Fruit fly (Drosophila melanogaster) whole organism, embryonic: ENCODE measurements around the gene Taf6.

Experiments
- CG10366 ChIP-seq: fragments of 200-800 bp; sonication (Bioruptor generic); IDR thresholded peaks from 2 replicates; pipeline ENCODE4 v1.3.6; 2022; ENCODE audit warnings: missing biosample characterization, missing genetic modification characterization
- CG10462 ChIP-seq: fragments of 200-800 bp; sonication (Bioruptor generic); optimal IDR thresholded peaks from 2 replicates; lab custom pipeline; 2016; ENCODE audit warnings: missing biosample characterization, missing genetic modification characterization
- CG10543 ChIP-seq: fragments of 200-800 bp; sonication (Bioruptor generic); optimal IDR thresholded peaks from 3 replicates; lab custom pipeline; 2017; ENCODE audit warnings: missing biosample characterization, mild to moderate bottlenecking, missing genetic modification characterization, moderate library complexity
- CG10979 ChIP-seq: fragments of 200-800 bp; sonication (Bioruptor generic); optimal IDR thresholded peaks from 2 replicates; lab custom pipeline; 2018; ENCODE audit warnings: missing biosample characterization, mild to moderate bottlenecking, missing genetic modification characterization, moderate library complexity
- CG11560 ChIP-seq: fragments of 200-800 bp; sonication (Bioruptor generic); IDR thresholded peaks from 3 replicates; pipeline ENCODE4 v1.3.6; 2022; ENCODE audit warnings: missing biosample characterization, missing genetic modification characterization
- CG11723 ChIP-seq: fragments of 200-800 bp; sonication (Bioruptor generic); optimal IDR thresholded peaks from 2 replicates; lab custom pipeline; 2017; ENCODE audit warnings: missing biosample characterization, mild to moderate bottlenecking, missing genetic modification characterization
- CG12104 ChIP-seq: fragments of 200-800 bp; sonication (Bioruptor generic); optimal IDR thresholded peaks from 3 replicates; lab custom pipeline; 2016; ENCODE audit warnings: missing biosample characterization, missing genetic modification characterization
- CG12236 ChIP-seq: fragments of 200-800 bp; sonication (Bioruptor generic); optimal IDR thresholded peaks from 2 replicates; lab custom pipeline; 2016; ENCODE audit warnings: missing biosample characterization, missing genetic modification characterization
- CG12769 ChIP-seq: fragments of 200-800 bp; sonication (Bioruptor generic); optimal IDR thresholded peaks from 2 replicates; lab custom pipeline; 2019; ENCODE audit warnings: missing biosample characterization, mild to moderate bottlenecking, missing genetic modification characterization, moderate library complexity
- CG13894 ChIP-seq: fragments of 200-800 bp; sonication (Bioruptor generic); optimal IDR thresholded peaks from 3 replicates; lab custom pipeline; 2018; ENCODE audit warnings: missing biosample characterization, mild to moderate bottlenecking, missing genetic modification characterization, moderate library complexity
- CG15073 ChIP-seq: fragments of 200-800 bp; sonication (Bioruptor generic); optimal IDR thresholded peaks from 2 replicates; lab custom pipeline; 2016; ENCODE audit warnings: missing biosample characterization, missing genetic modification characterization
- CG16779 ChIP-seq: fragments of 200-800 bp; sonication (Bioruptor generic); IDR thresholded peaks from 2 replicates; pipeline ENCODE4 v1.3.6; 2022; ENCODE audit warnings: missing biosample characterization, missing genetic modification characterization
- CG17186 ChIP-seq: fragments of 200-800 bp; sonication (Bioruptor generic); optimal IDR thresholded peaks from 3 replicates; lab custom pipeline; 2017; ENCODE audit warnings: missing biosample characterization, missing genetic modification reagents, missing genetic modification characterization
- CG2199 ChIP-seq: fragments of 200-800 bp; sonication (Bioruptor generic); IDR thresholded peaks from 3 replicates; pipeline ENCODE4 v1.3.6; 2022; ENCODE audit warnings: missing biosample characterization, missing genetic modification characterization
- CG3838 ChIP-seq: fragments of 200-800 bp; sonication (Bioruptor generic); optimal IDR thresholded peaks from 3 replicates; lab custom pipeline; 2016; ENCODE audit warnings: missing biosample characterization, missing genetic modification characterization
- CG42726 ChIP-seq: fragments of 200-800 bp; sonication (Bioruptor generic); IDR thresholded peaks from 2 replicates; pipeline ENCODE4 v1.3.6; 2022; ENCODE audit warnings: missing biosample characterization, missing genetic modification characterization; ENCODE audit not compliant: partially characterized antibody
- CG4328 ChIP-seq: fragments of 200-800 bp; sonication (Bioruptor generic); optimal IDR thresholded peaks from 3 replicates; lab custom pipeline; 2017; ENCODE audit warnings: missing biosample characterization, missing genetic modification reagents, missing genetic modification characterization
- CG4360 ChIP-seq: fragments of 200-800 bp; sonication (Bioruptor generic); IDR thresholded peaks from 2 replicates; pipeline ENCODE4 v1.3.6; 2022; ENCODE audit warnings: missing biosample characterization, missing genetic modification characterization
- CG5953 ChIP-seq: fragments of 200-800 bp; sonication (Bioruptor generic); IDR thresholded peaks from 2 replicates; pipeline ENCODE4 v1.3.6; 2022; ENCODE audit warnings: missing biosample characterization, missing genetic modification characterization
- CG6175 ChIP-seq: fragments of 200-800 bp; sonication (Bioruptor generic); IDR thresholded peaks from 3 replicates; pipeline ENCODE4 v1.3.6; 2022; ENCODE audit warnings: missing biosample characterization, missing genetic modification characterization
- CG7987 ChIP-seq: fragments of 200-800 bp; sonication (Bioruptor generic); optimal IDR thresholded peaks from 2 replicates; lab custom pipeline; 2018; ENCODE audit warnings: missing biosample characterization, mild to moderate bottlenecking, missing genetic modification characterization, moderate library complexity
- D ChIP-seq, 2 experiments: fragments of 200-800 bp in 1 of 2; fragments of >200 bp in 1 of 2; sonication (Bioruptor generic) in 1 of 2; optimal IDR thresholded peaks; 2 replicates in 1 of 2; 3 replicates in 1 of 2; lab custom pipeline; 2017; ENCODE audit warnings: mild to moderate bottlenecking in 1 of 2, missing biosample characterization in 1 of 2, missing genetic modification characterization in 1 of 2, missing genetic modification reagents in 1 of 2
- Dbx ChIP-seq: fragments of 200-800 bp; sonication (Bioruptor generic); IDR thresholded peaks from 3 replicates; pipeline ENCODE4 v1.3.6; 2022; ENCODE audit warnings: missing biosample characterization, missing genetic modification characterization
- Deaf1 ChIP-seq: fragments of 200-800 bp; optimal IDR thresholded peaks from 3 replicates; lab custom pipeline; 2019; ENCODE audit warnings: missing biosample characterization, mild to moderate bottlenecking, missing genetic modification characterization, moderate library complexity
- Dek ChIP-seq: fragments of 200-800 bp; sonication (Bioruptor generic); optimal IDR thresholded peaks from 3 replicates; lab custom pipeline; 2019; ENCODE audit warnings: missing biosample characterization, mild to moderate bottlenecking, missing genetic modification characterization, moderate library complexity
- Ets65A ChIP-seq: fragments of 200-800 bp; sonication (Bioruptor generic); peaks from one replicate; lab custom pipeline; 2016; ENCODE audit warnings: missing biosample characterization, missing genetic modification characterization
- Gug ChIP-seq: fragments of 200-800 bp; sonication (Bioruptor generic); IDR thresholded peaks from 4 replicates; pipeline ENCODE4 v1.3.6; 2022; ENCODE audit warnings: missing biosample characterization, missing genetic modification characterization
- HmgZ ChIP-seq: fragments of 200-800 bp; sonication (Bioruptor generic); optimal IDR thresholded peaks from 2 replicates; lab custom pipeline; 2018; ENCODE audit warnings: missing biosample characterization, mild to moderate bottlenecking, missing genetic modification characterization
- Med ChIP-seq: fragments of 200-800 bp; sonication (Bioruptor generic); peaks from one replicate; lab custom pipeline; 2016; ENCODE audit warnings: missing biosample characterization, missing genetic modification characterization, mild to moderate bottlenecking, inconsistent platforms, moderate library complexity
- Meics ChIP-seq: fragments of 200-800 bp; sonication (Bioruptor generic); optimal IDR thresholded peaks from 2 replicates; lab custom pipeline; 2017; ENCODE audit warnings: missing biosample characterization, mild to moderate bottlenecking, missing genetic modification characterization
- Nf-YB ChIP-seq: fragments of 200-800 bp; sonication (Bioruptor generic); optimal IDR thresholded peaks from 3 replicates; lab custom pipeline; 2019; ENCODE audit warnings: missing biosample characterization, mild to moderate bottlenecking, missing genetic modification characterization, moderate library complexity
- YL-1 ChIP-seq: fragments of 200-800 bp; sonication (Bioruptor generic); optimal IDR thresholded peaks from 3 replicates; lab custom pipeline; 2017; ENCODE audit warnings: missing biosample characterization, mild to moderate bottlenecking, missing genetic modification characterization
- abd-A ChIP-seq: fragments of 200-800 bp; sonication (Bioruptor generic); optimal IDR thresholded peaks from 3 replicates; lab custom pipeline; 2019; ENCODE audit warnings: missing biosample characterization, mild to moderate bottlenecking, missing genetic modification characterization, moderate library complexity
- chinmo ChIP-seq: fragments of 200-800 bp; sonication (Bioruptor generic); IDR thresholded peaks from 4 replicates; pipeline ENCODE4 v1.3.6; 2022; ENCODE audit warnings: missing biosample characterization, missing genetic modification characterization; ENCODE audit not compliant: partially characterized antibody
- crp ChIP-seq, 2 experiments: fragments of 200-800 bp; sonication (Bioruptor generic); optimal IDR thresholded peaks; 2 replicates in 1 of 2; 3 replicates in 1 of 2; lab custom pipeline; 2017; ENCODE audit warnings: missing biosample characterization in 2 of 2, missing genetic modification characterization in 2 of 2, mild to moderate bottlenecking in 1 of 2, moderate library complexity in 1 of 2
- emc ChIP-seq: fragments of 200-800 bp; sonication (Bioruptor generic); optimal IDR thresholded peaks from 2 replicates; lab custom pipeline; 2016; ENCODE audit warnings: missing biosample characterization, missing genetic modification characterization
- fd96Cb ChIP-seq: fragments of 200-800 bp; sonication (Bioruptor generic); optimal IDR thresholded peaks from 2 replicates; lab custom pipeline; 2018; ENCODE audit warnings: missing biosample characterization, mild to moderate bottlenecking, missing genetic modification characterization, moderate library complexity
- grau ChIP-seq: fragments of 200-800 bp; optimal IDR thresholded peaks from 3 replicates; lab custom pipeline; 2019; ENCODE audit warnings: missing biosample characterization, mild to moderate bottlenecking, missing genetic modification characterization, moderate library complexity
- nau ChIP-seq: fragments of 200-800 bp; sonication (Bioruptor generic); optimal IDR thresholded peaks from 3 replicates; lab custom pipeline; 2017; ENCODE audit warnings: missing biosample characterization, mild to moderate bottlenecking, missing genetic modification characterization, missing genetic modification reagents
- nerfin-1 ChIP-seq: fragments of 200-800 bp; sonication (Bioruptor generic); optimal IDR thresholded peaks from 3 replicates; lab custom pipeline; 2019; ENCODE audit warnings: missing biosample characterization, mild to moderate bottlenecking, missing genetic modification characterization, moderate library complexity
- oc ChIP-seq: fragments of 200-800 bp; sonication (Bioruptor generic); optimal IDR thresholded peaks from 2 replicates; lab custom pipeline; 2018; ENCODE audit warnings: missing biosample characterization, mild to moderate bottlenecking, missing genetic modification characterization, moderate library complexity
- prd ChIP-seq, 3 experiments: fragments of >200 bp in 2 of 3; fragments of 200-800 bp in 1 of 3; sonication (Bioruptor generic) in 1 of 3; optimal IDR thresholded peaks in 2 of 3; IDR thresholded peaks in 1 of 3; 2 replicates in 2 of 3; 3 replicates in 1 of 3; pipeline versions ENCODE4 v1.3.6 to Lab custom; 2017 to 2022; ENCODE audit warnings: missing biosample characterization in 1 of 3, missing genetic modification characterization in 1 of 3
- sens-2 ChIP-seq: fragments of 200-800 bp; sonication (Bioruptor generic); IDR thresholded peaks from 2 replicates; pipeline ENCODE4 v1.3.6; 2022; ENCODE audit warnings: missing biosample characterization, missing genetic modification characterization
- so ChIP-seq: fragments of 200-800 bp; sonication (Bioruptor generic); IDR thresholded peaks from 3 replicates; pipeline ENCODE4 v1.3.6; 2022; ENCODE audit warnings: missing biosample characterization, missing genetic modification characterization
- sob ChIP-seq: fragments of 200-800 bp; sonication (Bioruptor generic); IDR thresholded peaks from 2 replicates; pipeline ENCODE4 v1.3.6; 2022; ENCODE audit warnings: missing biosample characterization, missing genetic modification characterization
- sr ChIP-seq: fragments of 200-800 bp; sonication (Bioruptor generic); IDR thresholded peaks from 3 replicates; pipeline ENCODE4 v1.3.6; 2022; ENCODE audit warnings: missing biosample characterization, missing genetic modification characterization
- tna ChIP-seq: fragments of 200-800 bp; sonication (Bioruptor generic); IDR thresholded peaks from 2 replicates; pipeline ENCODE4 v1.3.6; 2022; ENCODE audit warnings: missing biosample characterization, missing genetic modification characterization; ENCODE audit not compliant: partially characterized antibody
- vvl ChIP-seq: fragments of 200-800 bp; sonication (Bioruptor generic); IDR thresholded peaks from 2 replicates; pipeline ENCODE4 v1.3.6; 2022; ENCODE audit warnings: missing biosample characterization, missing genetic modification characterization
- zen2 ChIP-seq: fragments of 200-800 bp; sonication (Bioruptor generic); IDR thresholded peaks from 3 replicates; pipeline ENCODE4 v1.3.6; 2022; ENCODE audit warnings: missing biosample characterization, missing genetic modification characterization; ENCODE audit not compliant: partially characterized antibody

The Taf6 gene

dm6 chr3L:19566127-19566526 lies 32.8 kb upstream of the Taf6 start:
- TF ChIP-seq CG11560, result no peak
- TF ChIP-seq Dek, result no peak
- TF ChIP-seq CG12104 (GFP tag; lab: Kevin White, UChicago), result no peak
- peak; percentile 16 for TF ChIP-seq Deaf1 (tag; lab: Kevin White, UChicago)
- no peak for TF ChIP-seq CG7987
- TF ChIP-seq emc (GFP tag; lab: Kevin White, UChicago), result no peak
- TF ChIP-seq CG16779 (GFP tag; lab: Robert Waterston, UW), result no peak
- 0 out of 3 replicates have a peak, but pooled peaks have one; percentile 34 for TF ChIP-seq CG6175 (GFP tag; lab: Robert Waterston, UW)
- TF ChIP-seq Ets65A (GFP tag; lab: Kevin White, UChicago), result peak; percentile 53
- TF ChIP-seq sob, result no peak
- TF ChIP-seq grau, result no peak
- peak; percentile 75 for TF ChIP-seq CG12769 (tag; lab: Kevin White, UChicago)
- no peak for TF ChIP-seq sr (GFP tag; lab: Robert Waterston, UW)
- TF ChIP-seq CG10543 (GFP tag; lab: Kevin White, UChicago), result peak; percentile 3
- peak; percentile 69; the same call in 1 of the 4 replicates for TF ChIP-seq chinmo (GFP tag; lab: Robert Waterston, UW)
- peak; percentile 71; the same call in 1 of the 3 replicates for TF ChIP-seq CG2199 (GFP tag; lab: Robert Waterston, UW)
- TF ChIP-seq nau (GFP tag; lab: Kevin White, UChicago), result no peak
- no peak for TF ChIP-seq prd (optimal IDR thresholded peaks at IDR 0.05; lab: Kevin White, UChicago)
- TF ChIP-seq prd (GFP tag; IDR thresholded peaks at IDR 0.05; lab: Robert Waterston, UW), result no peak
- TF ChIP-seq Nf-YB, result peak; percentile 11
- TF ChIP-seq D (optimal IDR thresholded peaks at IDR 0.05; lab: Kevin White, UChicago), result peak; percentile 20
- TF ChIP-seq D (GFP tag; optimal IDR thresholded peaks at IDR 0.05; lab: Kevin White, UChicago), result no peak
- TF ChIP-seq tna (GFP tag; lab: Robert Waterston, UW), result no peak
- TF ChIP-seq CG13894 (tag; lab: Kevin White, UChicago), result peak; percentile 100
- no peak for TF ChIP-seq crp (GFP tag; optimal IDR thresholded peaks at IDR 0.05; lab: Kevin White, UChicago)
- no peak for TF ChIP-seq CG4360
- TF ChIP-seq CG5953 (GFP tag; lab: Robert Waterston, UW), result no peak
- TF ChIP-seq so, result peak; percentile 24; the same call in 1 of the 3 replicates
- peak; percentile 48 for TF ChIP-seq Med (GFP tag; lab: Kevin White, UChicago)
- no peak for TF ChIP-seq CG10462 (GFP tag; lab: Kevin White, UChicago)
- TF ChIP-seq Meics (GFP tag; lab: Kevin White, UChicago), result no peak
- no peak for TF ChIP-seq zen2 (GFP tag; lab: Robert Waterston, UW)
- peak; percentile 31 for TF ChIP-seq abd-A (tag; lab: Kevin White, UChicago)
- TF ChIP-seq nerfin-1 (tag; lab: Kevin White, UChicago), result no peak
- TF ChIP-seq oc (tag; lab: Kevin White, UChicago), result no peak
- peak; percentile 68 for TF ChIP-seq vvl
- TF ChIP-seq CG3838 (GFP tag; lab: Kevin White, UChicago), result no peak
- no peak for TF ChIP-seq sens-2 (GFP tag; lab: Robert Waterston, UW)
- TF ChIP-seq CG42726 (GFP tag; lab: Robert Waterston, UW), result no peak
- no peak for TF ChIP-seq fd96Cb (tag; lab: Kevin White, UChicago)
- TF ChIP-seq Dbx, result 0 out of 3 replicates have a peak, but pooled peaks have one; percentile 37
- no peak for TF ChIP-seq CG4328 (GFP tag; lab: Kevin White, UChicago)
- no peak for TF ChIP-seq YL-1 (GFP tag; lab: Kevin White, UChicago)
- no peak for TF ChIP-seq CG12236 (GFP tag; lab: Kevin White, UChicago)
- no peak for TF ChIP-seq CG15073
- TF ChIP-seq CG10366, result no peak
- TF ChIP-seq CG11723, result no peak
- no peak for TF ChIP-seq Gug (GFP tag; lab: Robert Waterston, UW)
- no peak for TF ChIP-seq CG10979
- no peak for TF ChIP-seq HmgZ
- TF ChIP-seq CG17186, result no peak
